Worm (Caenorhabditis elegans) whole organism, late embryonic: ENCODE results near the gene C09G12.17.

Experiments
- C08G9.2 ChIP-seq: sonication (generic microtip); optimal IDR thresholded peaks from 2 replicates; lab custom pipeline; 2016; ENCODE audit warnings: mild to moderate bottlenecking, missing genetic modification characterization, moderate library complexity, missing compliant biosample characterization
- ceh-31 ChIP-seq: sonication (generic microtip); optimal IDR thresholded peaks from 2 replicates; lab custom pipeline; 2016; ENCODE audit warnings: missing genetic modification characterization, missing compliant biosample characterization
- ceh-9 ChIP-seq: sonication (generic microtip); optimal IDR thresholded peaks from 2 replicates; lab custom pipeline; 2016; ENCODE audit warnings: mild to moderate bottlenecking, missing genetic modification characterization, inconsistent platforms, missing compliant biosample characterization
- dmd-4 ChIP-seq: sonication (generic microtip); optimal IDR thresholded peaks from 2 replicates; lab custom pipeline; 2016; ENCODE audit warnings: borderline replicate concordance, missing genetic modification characterization, missing compliant biosample characterization
- fkh-10 ChIP-seq: fragments of 150-350 bp; optimal IDR thresholded peaks from 2 replicates; lab custom pipeline; 2014; ENCODE audit warnings: missing biosample characterization, missing genetic modification reagents, missing genetic modification characterization
- nfya-1 ChIP-seq: sonication (generic microtip); optimal IDR thresholded peaks from 2 replicates; lab custom pipeline; 2017; ENCODE audit warnings: missing genetic modification characterization, mild to moderate bottlenecking, missing compliant biosample characterization, antibody characterized with exemption, moderate library complexity
- pag-3 ChIP-seq: sonication (generic microtip); optimal IDR thresholded peaks from 2 replicates; lab custom pipeline; 2016; ENCODE audit warnings: missing compliant biosample characterization, missing genetic modification characterization, borderline replicate concordance
- pha-2 ChIP-seq: sonication (generic microtip); optimal IDR thresholded peaks from 2 replicates; lab custom pipeline; 2017; ENCODE audit warnings: mild to moderate bottlenecking, missing genetic modification characterization, missing compliant biosample characterization
- pha-4 ChIP-seq: fragments of 150-350 bp; optimal IDR thresholded peaks from 2 replicates; lab custom pipeline; 2018; ENCODE audit warnings: missing biosample characterization, missing genetic modification reagents, missing genetic modification characterization
- pqm-1 ChIP-seq: sonication (generic microtip); optimal IDR thresholded peaks from 2 replicates; lab custom pipeline; 2016; ENCODE audit warnings: missing genetic modification characterization, missing compliant biosample characterization
- sox-4 ChIP-seq: sonication (generic microtip); optimal IDR thresholded peaks from 2 replicates; lab custom pipeline; 2017; ENCODE audit warnings: mild to moderate bottlenecking, missing genetic modification characterization, inconsistent platforms, missing compliant biosample characterization
- unc-55 ChIP-seq: sonication (generic microtip); optimal IDR thresholded peaks from 2 replicates; lab custom pipeline; 2017; ENCODE audit warnings: missing biosample characterization, missing genetic modification reagents, missing genetic modification characterization
- zip-5 ChIP-seq: sonication (generic microtip); optimal IDR thresholded peaks from 2 replicates; lab custom pipeline; 2016; ENCODE audit warnings: missing genetic modification characterization, missing compliant biosample characterization

DNA sequence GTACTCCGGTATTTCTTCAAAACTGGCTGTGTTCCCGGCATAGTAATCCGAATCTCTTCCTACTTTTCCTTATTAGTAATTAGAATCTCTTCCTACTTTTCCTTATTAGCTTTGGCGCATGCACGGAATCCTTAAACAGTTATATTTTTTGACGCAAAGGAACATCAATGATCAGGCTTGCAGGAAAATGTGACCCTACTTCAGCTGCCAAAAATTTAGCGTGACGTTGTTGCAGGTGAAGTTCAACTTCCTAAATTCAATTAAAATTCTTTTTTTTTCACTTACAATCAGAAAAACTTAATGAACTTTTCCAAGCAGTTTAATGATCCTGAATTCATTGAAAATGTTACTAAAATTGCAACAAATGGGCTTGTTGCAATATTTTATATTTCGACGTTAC is 2.9 kb downstream of the C09G12.17 start, which contains the start of gene srz-79:
- TF ChIP-seq pha-2 (tag; lab: Kevin White, UChicago) (no peak), pag-3 (tag; lab: Kevin White, UChicago) (no peak), pha-4 (tag; lab: Kevin White, UChicago) (no peak), sox-4 (tag; lab: Kevin White, UChicago) (no peak), nfya-1 (tag; lab: Kevin White, UChicago) (no peak), ceh-31 (tag; lab: Kevin White, UChicago) (no peak), ceh-9 (tag; lab: Kevin White, UChicago) (no peak), unc-55 (no peak), C08G9.2 (tag; lab: Kevin White, UChicago) (no peak), dmd-4 (no peak), pqm-1 (tag; lab: Kevin White, UChicago) (no peak), fkh-10 (GFP tag; lab: Kevin White, UChicago) (no peak), zip-5 (tag; lab: Kevin White, UChicago) (no peak)
